Fruit fly (Drosophila melanogaster) whole organism: ENCODE results near the gene Ccp84Ab.

Source experiments
- CG8478 ChIP-seq: fragments of >200 bp; optimal IDR thresholded peaks from 2 replicates; lab custom pipeline; 2018; ENCODE audit warnings: inconsistent platforms
- Dll ChIP-seq: fragments of >200 bp; optimal IDR thresholded peaks from 2 replicates; lab custom pipeline; 2017
- EcR ChIP-seq, 2 experiments: fragments of >200 bp; optimal IDR thresholded peaks; 2 replicates each; lab custom pipeline; 2017; ENCODE audit warnings: missing biosample characterization in 2 of 2, missing genetic modification characterization in 2 of 2, missing genetic modification reagents in 2 of 2
- pan ChIP-seq: fragments of >200 bp; optimal IDR thresholded peaks from 2 replicates; lab custom pipeline; 2017
- psq ChIP-seq: fragments of >200 bp; optimal IDR thresholded peaks from 2 replicates; lab custom pipeline; 2017
- usp ChIP-seq: fragments of >200 bp; optimal IDR thresholded peaks from 2 replicates; lab custom pipeline; 2017; ENCODE audit warnings: missing biosample characterization, missing genetic modification characterization, mixed read lengths

DNA sequence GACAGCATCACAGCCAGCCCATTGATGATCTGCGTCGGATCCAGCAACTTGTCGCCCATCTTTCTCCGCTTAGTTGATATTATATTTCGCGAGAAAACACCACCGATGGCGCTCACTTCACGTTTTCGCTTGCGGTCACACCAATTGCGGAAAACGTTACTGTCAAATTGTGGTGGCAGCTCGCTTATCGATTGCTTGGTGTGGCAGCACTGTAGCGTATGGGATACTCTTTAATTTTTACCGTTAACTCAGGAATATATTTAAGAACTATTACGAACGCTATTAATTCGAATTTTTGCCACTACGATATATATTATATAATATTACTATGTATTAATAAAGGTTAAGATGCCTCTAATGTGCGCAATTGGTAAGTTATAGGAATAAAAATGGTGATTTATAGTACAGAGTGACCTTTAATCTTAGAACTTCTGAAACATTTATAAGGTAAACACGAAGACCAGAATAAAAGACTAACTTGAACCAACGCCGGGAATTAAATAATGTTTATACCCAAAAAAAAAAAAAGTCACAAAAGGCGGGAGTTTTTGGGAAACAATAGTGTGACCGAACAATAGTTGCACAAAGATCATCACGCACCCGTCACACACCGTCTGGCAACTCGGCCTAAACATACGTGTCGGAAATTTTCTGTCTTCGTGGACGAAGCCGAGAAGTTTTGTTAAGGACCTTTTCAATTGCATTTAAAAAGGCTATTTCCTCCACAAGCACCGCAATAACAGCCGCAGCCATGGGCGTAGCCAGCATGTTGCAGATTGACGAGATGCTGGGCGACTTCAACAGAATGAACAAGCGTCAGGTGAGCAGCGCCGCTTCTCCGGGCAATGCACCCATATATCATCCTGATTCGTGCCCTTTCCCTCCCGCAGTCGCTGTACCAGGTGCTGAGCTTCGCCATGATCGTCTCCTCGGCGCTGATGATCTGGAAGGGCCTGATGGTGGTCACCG lies 45.1 kb downstream of the Ccp84Ab start, which contains the start of the genes CG1307 and twr:
- TF ChIP-seq pan (lab: Kevin White, UChicago) = no peak
- TF ChIP-seq Dll (lab: Kevin White, UChicago) = no peak
- no peak for TF ChIP-seq psq (lab: Kevin White, UChicago)
- no peak for TF ChIP-seq EcR (GFP tag; optimal IDR thresholded peaks at IDR 0.05; lab: Kevin White, UChicago)
- TF ChIP-seq usp = no peak
- no peak for TF ChIP-seq CG8478
